Fruit fly (Drosophila melanogaster): Measurements from ENCODE around the gene CG17195.

Gene CG17195

dm6 chr3R:25777098-25777497, at the start of gene CG17195:
Gene CG17195, minus strand, starts transcription at chr3R:25777198.
- TF ChIP-seq Myc (optimal IDR thresholded peaks at IDR 0.05) (no peak), ttk (optimal IDR thresholded peaks at IDR 0.05) (no peak), insv (optimal IDR thresholded peaks at IDR 0.05) (no peak), psq (optimal IDR thresholded peaks at IDR 0.05) (no peak), h (optimal IDR thresholded peaks at IDR 0.05) (no peak), Sin3A (optimal IDR thresholded peaks at IDR 0.05) (no peak)

- TF ChIP-seq insv (optimal IDR thresholded peaks at IDR 0.05) (no peak), psq (optimal IDR thresholded peaks at IDR 0.05) (no peak), Myc (optimal IDR thresholded peaks at IDR 0.05) (no peak), Sin3A (optimal IDR thresholded peaks at IDR 0.05) (no peak), ttk (optimal IDR thresholded peaks at IDR 0.05) (no peak), h (optimal IDR thresholded peaks at IDR 0.05) (no peak)
Observed at dm6 chr3R:25815179-25815578, 38.2 kb upstream of the CG17195 start, which contains the start of gene CG14354. Gene CG14354, plus strand, starts transcription at chr3R:25815479.

- no peak for TF ChIP-seq h (optimal IDR thresholded peaks at IDR 0.05)
- TF ChIP-seq Sin3A (optimal IDR thresholded peaks at IDR 0.05), result no peak
- TF ChIP-seq insv (optimal IDR thresholded peaks at IDR 0.05), result no peak
- TF ChIP-seq psq (optimal IDR thresholded peaks at IDR 0.05), result no peak
- TF ChIP-seq Myc (optimal IDR thresholded peaks at IDR 0.05), result no peak
- TF ChIP-seq ttk (optimal IDR thresholded peaks at IDR 0.05), result no peak
Observed at dm6 chr3R:25811611-25812010, 34.6 kb upstream of the CG17195 start, which contains the start of the genes Acam and CG17770. Gene Acam, plus strand, starts transcription at chr3R:25811911. Gene CG17770, plus strand, starts transcription at chr3R:25811911.

dm6 chr3R:25810796-25811195, 33.8 kb upstream of the CG17195 start, which contains the start of gene CG5024:
Gene CG5024, plus strand, starts transcription at chr3R:25811096.
- no peak for TF ChIP-seq Myc (optimal IDR thresholded peaks at IDR 0.05)
- no peak for TF ChIP-seq Sin3A (optimal IDR thresholded peaks at IDR 0.05)
- no peak for TF ChIP-seq insv (optimal IDR thresholded peaks at IDR 0.05)
- TF ChIP-seq psq (optimal IDR thresholded peaks at IDR 0.05), result no peak
- TF ChIP-seq ttk (optimal IDR thresholded peaks at IDR 0.05), result no peak
- TF ChIP-seq h (optimal IDR thresholded peaks at IDR 0.05), result no peak

dm6 chr3R:25806145-25806544, 29.1 kb upstream of the CG17195 start, which contains the start of gene BG642167:
Gene BG642167, plus strand, starts transcription at chr3R:25806445.
- TF ChIP-seq Myc (optimal IDR thresholded peaks at IDR 0.05) (no peak), Sin3A (optimal IDR thresholded peaks at IDR 0.05) (no peak), psq (optimal IDR thresholded peaks at IDR 0.05) (no peak), ttk (optimal IDR thresholded peaks at IDR 0.05) (no peak), insv (optimal IDR thresholded peaks at IDR 0.05) (no peak), h (optimal IDR thresholded peaks at IDR 0.05) (no peak)

dm6 chr3R:25791807-25792206, 14.8 kb upstream of the CG17195 start:
- TF ChIP-seq h (optimal IDR thresholded peaks at IDR 0.05), result no peak
- TF ChIP-seq Sin3A (optimal IDR thresholded peaks at IDR 0.05), result no peak

- TF ChIP-seq ttk (optimal IDR thresholded peaks at IDR 0.05), result no peak
- no peak for TF ChIP-seq psq (optimal IDR thresholded peaks at IDR 0.05)
- no peak for TF ChIP-seq Sin3A (optimal IDR thresholded peaks at IDR 0.05)
- TF ChIP-seq insv (optimal IDR thresholded peaks at IDR 0.05), result no peak
- no peak for TF ChIP-seq h (optimal IDR thresholded peaks at IDR 0.05)
- TF ChIP-seq Myc (optimal IDR thresholded peaks at IDR 0.05), result no peak
Observed at dm6 chr3R:25790371-25790770, 13.4 kb upstream of the CG17195 start, which contains the start of gene CG31093. Gene CG31093, minus strand, starts transcription at chr3R:25790471.

- TF ChIP-seq h (optimal IDR thresholded peaks at IDR 0.05) (no peak), ttk (optimal IDR thresholded peaks at IDR 0.05) (no peak), psq (optimal IDR thresholded peaks at IDR 0.05) (no peak), Myc (optimal IDR thresholded peaks at IDR 0.05) (no peak), insv (optimal IDR thresholded peaks at IDR 0.05) (no peak), Sin3A (optimal IDR thresholded peaks at IDR 0.05) (no peak)
Observed at dm6 chr3R:25789355-25789754, 12.4 kb upstream of the CG17195 start, which contains the start of gene CG31380. Gene CG31380, minus strand, starts transcription at chr3R:25789455.

- TF ChIP-seq psq (optimal IDR thresholded peaks at IDR 0.05) (no peak), Sin3A (optimal IDR thresholded peaks at IDR 0.05) (no peak), Myc (optimal IDR thresholded peaks at IDR 0.05) (no peak), h (optimal IDR thresholded peaks at IDR 0.05) (no peak)
Observed at dm6 chr3R:25787198-25787597, 10.2 kb upstream of the CG17195 start, which contains the start of gene CG4960. Gene CG4960, minus strand, starts transcription at chr3R:25787298.

dm6 chr3R:25782855-25783424, 5.9 kb upstream of the CG17195 start:
- TF ChIP-seq insv (optimal IDR thresholded peaks at IDR 0.05) (no peak), ttk (optimal IDR thresholded peaks at IDR 0.05) (no peak), Sin3A (optimal IDR thresholded peaks at IDR 0.05) (no peak), psq (optimal IDR thresholded peaks at IDR 0.05) (no peak), h (optimal IDR thresholded peaks at IDR 0.05) (no peak), Myc (optimal IDR thresholded peaks at IDR 0.05) (no peak)

dm6 chr3R:25778205-25778604, 1.2 kb upstream of the CG17195 start, which contains the start of gene CG4956:
Gene CG4956, minus strand, starts transcription at chr3R:25778305.
- TF ChIP-seq h (optimal IDR thresholded peaks at IDR 0.05) (no peak), psq (optimal IDR thresholded peaks at IDR 0.05) (no peak), ttk (optimal IDR thresholded peaks at IDR 0.05) (no peak), Myc (optimal IDR thresholded peaks at IDR 0.05) (no peak), Sin3A (optimal IDR thresholded peaks at IDR 0.05) (no peak), insv (optimal IDR thresholded peaks at IDR 0.05) (no peak)

dm6 chr3R:25776137-25776536, 861 bp downstream of the CG17195 start, which contains the start of gene CG17196:
Gene CG17196, minus strand, starts transcription at chr3R:25776237.
- TF ChIP-seq Myc (optimal IDR thresholded peaks at IDR 0.05) (no peak), psq (optimal IDR thresholded peaks at IDR 0.05) (no peak), Sin3A (optimal IDR thresholded peaks at IDR 0.05) (no peak), insv (optimal IDR thresholded peaks at IDR 0.05) (no peak), h (optimal IDR thresholded peaks at IDR 0.05) (no peak), ttk (optimal IDR thresholded peaks at IDR 0.05) (no peak)

dm6 chr3R:25775269-25775668, 1.7 kb downstream of the CG17195 start, which contains the start of the genes CG17197 and CG17198:
Gene CG17197, minus strand, starts transcription at chr3R:25775369.
Gene CG17198, minus strand, starts transcription at chr3R:25775369.
- no peak for TF ChIP-seq h (optimal IDR thresholded peaks at IDR 0.05)
- no peak for TF ChIP-seq Sin3A (optimal IDR thresholded peaks at IDR 0.05)
- TF ChIP-seq Myc (optimal IDR thresholded peaks at IDR 0.05), result no peak
- no peak for TF ChIP-seq psq (optimal IDR thresholded peaks at IDR 0.05)
- no peak for TF ChIP-seq ttk (optimal IDR thresholded peaks at IDR 0.05)
- no peak for TF ChIP-seq insv (optimal IDR thresholded peaks at IDR 0.05)
